Worm (Caenorhabditis elegans) whole organism, young adult: Measurements from ENCODE around the gene F48G7.9.

Experiments used
- B0261.1 ChIP-seq: sonication (generic microtip); optimal IDR thresholded peaks from 2 replicates; lab custom pipeline; 2016; ENCODE audit warnings: mild to moderate bottlenecking, missing genetic modification characterization, moderate library complexity, missing compliant biosample characterization
- C17E4.6 ChIP-seq: fragments of 200-800 bp; sonication (Bioruptor generic); IDR thresholded peaks from 2 replicates; pipeline ENCODE4 v1.3.6; 2022; ENCODE audit warnings: missing genetic modification reagents, missing genetic modification characterization, missing compliant biosample characterization
- F52B5.7 ChIP-seq: sonication (generic microtip); optimal IDR thresholded peaks from 2 replicates; lab custom pipeline; 2016; ENCODE audit warnings: mild to moderate bottlenecking, missing genetic modification characterization, missing compliant biosample characterization
- K12H6.12 ChIP-seq: fragments of 200-800 bp; sonication (Bioruptor generic); optimal IDR thresholded peaks from 2 replicates; lab custom pipeline; 2018; ENCODE audit warnings: mild to moderate bottlenecking, missing genetic modification characterization, missing compliant biosample characterization
- Y67H2A.10 ChIP-seq: fragments of 200-800 bp; sonication (Bioruptor generic); conservative IDR thresholded peaks from 2 replicates; pipeline ENCODE4 v1.3.6; 2022; ENCODE audit warnings: missing genetic modification reagents, missing genetic modification characterization, missing compliant biosample characterization
- Y79H2A.3 ChIP-seq: fragments of 200-800 bp; sonication (Bioruptor generic); conservative IDR thresholded peaks from 2 replicates; pipeline ENCODE4 v1.3.6; 2022; ENCODE audit warnings: missing genetic modification reagents, missing genetic modification characterization, missing compliant biosample characterization
- attf-3 ChIP-seq: fragments of 200-800 bp; sonication (Bioruptor generic); conservative IDR thresholded peaks from 2 replicates; pipeline ENCODE4 v1.3.6; 2022; ENCODE audit warnings: missing genetic modification reagents, missing genetic modification characterization, missing compliant biosample characterization
- bed-1 ChIP-seq: fragments of 200-800 bp; sonication (Bioruptor generic); IDR thresholded peaks from 2 replicates; pipeline ENCODE4 v1.3.6; 2022; ENCODE audit warnings: missing genetic modification reagents, missing genetic modification characterization, missing compliant biosample characterization
- bed-2 ChIP-seq: fragments of 200-800 bp; sonication (Bioruptor generic); IDR thresholded peaks from 2 replicates; pipeline ENCODE4 v1.3.6; 2022; ENCODE audit warnings: missing genetic modification reagents, missing genetic modification characterization, missing compliant biosample characterization
- cebp-1 ChIP-seq, 2 experiments: fragments of 200-800 bp in 1 of 2; sonication (Bioruptor generic) in 1 of 2; sonication (generic microtip) in 1 of 2; IDR thresholded peaks in 1 of 2; optimal IDR thresholded peaks in 1 of 2; 2 replicates each; pipeline versions ENCODE4 v1.3.6 to Lab custom; 2017 to 2022; ENCODE audit warnings: missing compliant biosample characterization in 2 of 2, missing genetic modification characterization in 2 of 2, mild to moderate bottlenecking in 1 of 2, missing genetic modification reagents in 1 of 2, moderate library complexity in 1 of 2
- ceh-100 ChIP-seq: fragments of 200-800 bp; sonication (Bioruptor generic); IDR thresholded peaks from 2 replicates; pipeline ENCODE4 v1.3.6; 2022; ENCODE audit warnings: missing genetic modification reagents, missing genetic modification characterization, missing compliant biosample characterization
- ceh-40 ChIP-seq: fragments of 200-800 bp; sonication (Bioruptor generic); IDR thresholded peaks from 2 replicates; pipeline ENCODE4 v1.3.6; 2022; ENCODE audit warnings: missing genetic modification characterization, missing compliant biosample characterization
- ceh-58 ChIP-seq: fragments of 200-800 bp; sonication (Bioruptor generic); IDR thresholded peaks from 2 replicates; pipeline ENCODE4 v1.3.6; 2022; ENCODE audit warnings: missing genetic modification characterization, missing compliant biosample characterization
- dpff-1 ChIP-seq: sonication (generic microtip); optimal IDR thresholded peaks from 2 replicates; lab custom pipeline; 2017; ENCODE audit warnings: mild to moderate bottlenecking, missing genetic modification characterization, missing compliant biosample characterization
- egrh-3 ChIP-seq: fragments of 200-800 bp; sonication (Bioruptor generic); IDR thresholded peaks from 2 replicates; pipeline ENCODE4 v1.3.6; 2022; ENCODE audit warnings: missing genetic modification reagents, missing genetic modification characterization, missing compliant biosample characterization
- ekl-4 ChIP-seq: fragments of 200-800 bp; sonication (Bioruptor generic); IDR thresholded peaks from 2 replicates; pipeline ENCODE4 v1.3.6; 2022; ENCODE audit warnings: missing genetic modification reagents, missing genetic modification characterization, missing compliant biosample characterization
- hlh-12 ChIP-seq: sonication (generic microtip); optimal IDR thresholded peaks from 2 replicates; lab custom pipeline; 2016; ENCODE audit warnings: missing genetic modification characterization, missing compliant biosample characterization
- hrde-1 ChIP-seq: sonication (generic microtip); optimal IDR thresholded peaks from 2 replicates; lab custom pipeline; 2016; ENCODE audit warnings: missing genetic modification characterization, mild to moderate bottlenecking, missing compliant biosample characterization, moderate library complexity, missing genotype, missing genetic modification reagents, borderline replicate concordance
- let-526 ChIP-seq: fragments of 200-800 bp; sonication (Bioruptor generic); IDR thresholded peaks from 2 replicates; pipeline ENCODE4 v1.3.6; 2022; ENCODE audit warnings: missing genetic modification reagents, missing genetic modification characterization, missing compliant biosample characterization
- let-607 ChIP-seq, 2 experiments: fragments of 200-800 bp in 1 of 2; sonication (Bioruptor generic) in 1 of 2; sonication (generic microtip) in 1 of 2; optimal IDR thresholded peaks; 2 replicates each; lab custom pipeline; 2016 to 2018; ENCODE audit warnings: mild to moderate bottlenecking in 2 of 2, missing compliant biosample characterization in 2 of 2, missing genetic modification characterization in 2 of 2, moderate library complexity in 2 of 2, missing genotype in 1 of 2
- lin-26 ChIP-seq: fragments of 200-800 bp; sonication (Bioruptor generic); IDR thresholded peaks from 2 replicates; pipeline ENCODE4 v1.3.6; 2022; ENCODE audit warnings: missing genetic modification reagents, missing genetic modification characterization, missing compliant biosample characterization
- lin-40 ChIP-seq: sonication (generic microtip); optimal IDR thresholded peaks from 2 replicates; lab custom pipeline; 2016; ENCODE audit warnings: missing genetic modification characterization, mild to moderate bottlenecking, missing compliant biosample characterization, missing genotype, missing genetic modification reagents
- madf-3 ChIP-seq: fragments of 200-800 bp; sonication (Bioruptor generic); IDR thresholded peaks from 2 replicates; pipeline ENCODE4 v1.3.6; 2022; ENCODE audit warnings: missing genetic modification reagents, missing genetic modification characterization, missing compliant biosample characterization
- repo-1 ChIP-seq: sonication (generic microtip); optimal IDR thresholded peaks from 2 replicates; lab custom pipeline; 2017; ENCODE audit warnings: mild to moderate bottlenecking, missing genetic modification characterization, missing compliant biosample characterization
- sdz-38 ChIP-seq: sonication (generic microtip); optimal IDR thresholded peaks from 2 replicates; lab custom pipeline; 2016; ENCODE audit warnings: missing genotype, missing genetic modification characterization, missing compliant biosample characterization
- ztf-18 ChIP-seq: sonication (generic microtip); optimal IDR thresholded peaks from 2 replicates; lab custom pipeline; 2016; ENCODE audit warnings: missing genotype, mild to moderate bottlenecking, missing genetic modification characterization, missing compliant biosample characterization
- ztf-22 ChIP-seq: fragments of 200-800 bp; sonication (Bioruptor generic); optimal IDR thresholded peaks from 2 replicates; lab custom pipeline; 2018; ENCODE audit warnings: mild to moderate bottlenecking, missing genetic modification characterization, moderate library complexity, missing compliant biosample characterization

The F48G7.9 gene

ce11 chrV:585472-585871 lies 43.0 kb downstream of the F48G7.9 start, which contains the start of gene K06H6.2:
Gene K06H6.2, plus strand, starts transcription at chrV:585772.
- no peak for TF ChIP-seq dpff-1 (tag; lab: Kevin White, UChicago)
- TF ChIP-seq madf-3 (GFP tag; lab: Robert Waterston, UW), result no peak

ce11 chrV:581616-582015 lies 46.8 kb downstream of the F48G7.9 start, which contains the start of gene nstp-7:
Gene nstp-7, plus strand, starts transcription at chrV:581916.
- TF ChIP-seq K12H6.12 (tag; lab: Kevin White, UChicago), result no peak
- TF ChIP-seq hlh-12 (tag; lab: Kevin White, UChicago), result no peak
- TF ChIP-seq ztf-22 (GFP tag; lab: Kevin White, UChicago), result no peak
- no peak for TF ChIP-seq ceh-40
- no peak for TF ChIP-seq let-607 (tag; optimal IDR thresholded peaks at IDR 0.05; lab: Kevin White, UChicago)
- no peak for TF ChIP-seq ceh-100
- no peak for TF ChIP-seq Y67H2A.10 (GFP tag; lab: Robert Waterston, UW)
- no peak for TF ChIP-seq C17E4.6
- TF ChIP-seq sdz-38 (tag; lab: Kevin White, UChicago), result no peak
- TF ChIP-seq ekl-4 (GFP tag; lab: Robert Waterston, UW), result no peak
- TF ChIP-seq B0261.1 (tag; lab: Kevin White, UChicago), result no peak
- no peak for TF ChIP-seq Y79H2A.3

- TF ChIP-seq ceh-58 (GFP tag; lab: Robert Waterston, UW) (no peak), egrh-3 (no peak), repo-1 (no peak), let-526 (GFP tag; lab: Robert Waterston, UW) (no peak), lin-26 (GFP tag; lab: Robert Waterston, UW) (no peak), Y67H2A.10 (GFP tag; lab: Robert Waterston, UW) (no peak), ztf-18 (no peak), lin-40 (tag; lab: Kevin White, UChicago) (no peak), bed-1 (GFP tag; lab: Robert Waterston, UW) (no peak), bed-2 (GFP tag; lab: Robert Waterston, UW) (no peak), hrde-1 (tag; lab: Kevin White, UChicago) (no peak), F52B5.7 (tag; lab: Kevin White, UChicago) (no peak), attf-3 (GFP tag; lab: Robert Waterston, UW) (no peak), cebp-1 (GFP tag; IDR thresholded peaks at IDR 0.05; lab: Robert Waterston, UW) (no peak), cebp-1 (tag; optimal IDR thresholded peaks at IDR 0.05; lab: Kevin White, UChicago) (no peak)
- TF ChIP-seq, all 124 proteins: peak for 0
Observed at ce11 chrV:578977-579376, 49.5 kb downstream of the F48G7.9 start, which contains the start of gene K06H6.4. Gene K06H6.4, plus strand, starts transcription at chrV:579277.
